Fruit fly (Drosophila melanogaster): Measurements from ENCODE around the gene CG32023.

The CG32023 gene

DNA sequence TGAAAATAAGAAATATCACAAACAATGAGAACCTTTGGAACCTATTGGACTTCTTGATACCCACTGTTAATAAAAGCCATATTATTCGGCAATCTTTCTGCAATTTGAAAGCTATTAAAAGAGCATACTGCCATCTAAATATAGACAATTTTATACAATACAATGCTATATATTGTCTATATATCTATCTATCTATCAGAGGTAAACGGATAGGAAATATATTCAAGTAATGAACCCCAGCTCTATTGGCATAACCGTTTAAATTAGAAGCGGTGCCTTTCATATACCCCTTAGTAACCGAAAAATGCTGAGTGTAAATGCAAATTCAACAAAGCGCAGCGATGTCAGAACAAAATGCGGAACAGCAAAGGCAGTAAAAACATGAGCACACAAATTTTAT, 40.2 kb downstream of the CG32023 start:
- TF ChIP-seq Met (GFP tag; optimal IDR thresholded peaks at IDR 0.05), result peak; percentile 77
- peak; percentile 39 for TF ChIP-seq lz (GFP tag; optimal IDR thresholded peaks at IDR 0.05)
- TF ChIP-seq pdm3 (GFP tag; optimal IDR thresholded peaks at IDR 0.05), result peak; percentile 32
- peak; percentile 69 for TF ChIP-seq Eip78C (GFP tag)
- peak; percentile 27 for TF ChIP-seq OdsH (GFP tag; optimal IDR thresholded peaks at IDR 0.05)
- no peak for TF ChIP-seq CG11762 (GFP tag; optimal IDR thresholded peaks at IDR 0.05; ENCODE audit: insufficient read depth)
- peak; percentile 80 for TF ChIP-seq CG31627 (GFP tag; optimal IDR thresholded peaks at IDR 0.05)
- peak; percentile 62 for TF ChIP-seq esn (GFP tag; optimal IDR thresholded peaks at IDR 0.05)
- no peak for TF ChIP-seq Ets96B (tag; optimal IDR thresholded peaks at IDR 0.05)
- TF ChIP-seq Sox15 (GFP tag; optimal IDR thresholded peaks at IDR 0.05), result peak; percentile 29
- TF ChIP-seq CG3919 (GFP tag; optimal IDR thresholded peaks at IDR 0.05), result peak; percentile 5
- TF ChIP-seq Hr39 (GFP tag; optimal IDR thresholded peaks at IDR 0.05), result peak; percentile 73
- peak; percentile 27 for TF ChIP-seq Sox14 (GFP tag; optimal IDR thresholded peaks at IDR 0.05)
- TF ChIP-seq Eip75B (GFP tag; optimal IDR thresholded peaks at IDR 0.05), result no peak
- TF ChIP-seq CG10631 (GFP tag; optimal IDR thresholded peaks at IDR 0.05), result no peak
- TF ChIP-seq CG11902 (GFP tag; optimal IDR thresholded peaks at IDR 0.05), result peak; percentile 34
- peak; percentile 48 for TF ChIP-seq CG34406 (GFP tag; optimal IDR thresholded peaks at IDR 0.05)
- peak; percentile 71 for TF ChIP-seq Sox102F (GFP tag; optimal IDR thresholded peaks at IDR 0.05)
- peak; percentile 91 for TF ChIP-seq svp (GFP tag)
- peak; percentile 16 for TF ChIP-seq CG8632 (GFP tag; optimal IDR thresholded peaks at IDR 0.05)
- peak; percentile 32 for TF ChIP-seq acj6 (GFP tag; optimal IDR thresholded peaks at IDR 0.05)
- TF ChIP-seq CG16779 (tag; optimal IDR thresholded peaks at IDR 0.05), result no peak
- TF ChIP-seq cyc (GFP tag; optimal IDR thresholded peaks at IDR 0.05), result peak; percentile 69
- TF ChIP-seq Ets21C (GFP tag; optimal IDR thresholded peaks at IDR 0.05), result peak; percentile 50
- TF ChIP-seq Smox (GFP tag; optimal IDR thresholded peaks at IDR 0.05), result peak; percentile 69
- peak; percentile 81 for TF ChIP-seq topi (GFP tag; optimal IDR thresholded peaks at IDR 0.05)
- no peak for TF ChIP-seq eg (GFP tag; IDR thresholded peaks at IDR 0.05)
- no peak for TF ChIP-seq CG8319 (GFP tag; optimal IDR thresholded peaks at IDR 0.05)

DNA sequence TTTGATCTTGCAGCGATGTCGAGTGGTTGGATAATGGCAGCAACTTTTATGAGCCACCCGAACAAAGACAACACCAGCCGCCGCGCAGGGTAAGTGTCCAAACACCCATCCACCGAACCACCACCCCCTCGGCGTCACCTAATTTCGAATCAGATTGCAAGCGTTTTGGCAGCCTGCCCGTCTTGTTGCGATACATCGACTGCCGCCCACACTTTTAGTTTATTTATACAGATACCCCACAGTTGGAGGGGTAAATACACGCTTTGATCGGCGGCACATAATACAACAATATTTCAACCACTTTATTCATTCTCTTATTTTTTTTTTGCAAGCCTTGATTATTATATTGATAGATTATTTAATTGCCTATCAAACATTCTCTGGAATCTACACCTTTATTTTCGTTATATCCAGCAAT, 40.9 kb downstream of the CG32023 start:
- TF ChIP-seq Ets21C (GFP tag; optimal IDR thresholded peaks at IDR 0.05) (no peak), CG34406 (GFP tag; optimal IDR thresholded peaks at IDR 0.05) (peak; percentile 59), CG6854 (GFP tag; optimal IDR thresholded peaks at IDR 0.05) (no peak), fd59A (GFP tag; optimal IDR thresholded peaks at IDR 0.05) (no peak), lz (GFP tag; optimal IDR thresholded peaks at IDR 0.05) (peak; percentile 42), CG3032 (tag; optimal IDR thresholded peaks at IDR 0.05) (no peak), topi (GFP tag; optimal IDR thresholded peaks at IDR 0.05) (no peak), CG6276 (GFP tag; optimal IDR thresholded peaks at IDR 0.05) (peak; percentile 20), Hr39 (GFP tag; optimal IDR thresholded peaks at IDR 0.05) (peak; percentile 62), CG10669 (GFP tag; optimal IDR thresholded peaks at IDR 0.05) (no peak), vri (GFP tag; optimal IDR thresholded peaks at IDR 0.05) (peak; percentile 67), CG15336 (GFP tag; IDR thresholded peaks at IDR 0.05) (peak; percentile 20; the same call in 1 of the 2 replicates), Hr38 (GFP tag; optimal IDR thresholded peaks at IDR 0.05) (no peak), Blimp-1 (GFP tag; optimal IDR thresholded peaks at IDR 0.05) (no peak), CG7368 (GFP tag; optimal IDR thresholded peaks at IDR 0.05) (no peak), CG16779 (tag; optimal IDR thresholded peaks at IDR 0.05) (no peak), Eip75B (GFP tag; optimal IDR thresholded peaks at IDR 0.05) (no peak), Lpt (GFP tag; optimal IDR thresholded peaks at IDR 0.05) (no peak), Eip93F (GFP tag; optimal IDR thresholded peaks at IDR 0.05) (no peak), Met (GFP tag; optimal IDR thresholded peaks at IDR 0.05) (peak; percentile 67), Sox14 (GFP tag; optimal IDR thresholded peaks at IDR 0.05) (peak; percentile 70), esn (GFP tag; optimal IDR thresholded peaks at IDR 0.05) (no peak), pdm3 (GFP tag; optimal IDR thresholded peaks at IDR 0.05) (peak; percentile 44), Gug (GFP tag; IDR thresholded peaks at IDR 0.05) (no peak), Smox (GFP tag; optimal IDR thresholded peaks at IDR 0.05) (peak; percentile 61), OdsH (GFP tag; optimal IDR thresholded peaks at IDR 0.05) (peak; percentile 48), achi (GFP tag; optimal IDR thresholded peaks at IDR 0.05) (peak; percentile 58), Sox15 (GFP tag; optimal IDR thresholded peaks at IDR 0.05) (peak; percentile 17), CG11294 (GFP tag; IDR thresholded peaks at IDR 0.05) (no peak), CG11902 (GFP tag; optimal IDR thresholded peaks at IDR 0.05) (peak; percentile 37), CG8632 (GFP tag; optimal IDR thresholded peaks at IDR 0.05) (peak; percentile 34), salr (GFP tag; optimal IDR thresholded peaks at IDR 0.05) (no peak), cyc (GFP tag; optimal IDR thresholded peaks at IDR 0.05) (peak; percentile 27), CG11762 (GFP tag; optimal IDR thresholded peaks at IDR 0.05; ENCODE audit: insufficient read depth) (no peak), CG6792 (GFP tag; optimal IDR thresholded peaks at IDR 0.05) (peak; percentile 26), CG32006 (GFP tag; optimal IDR thresholded peaks at IDR 0.05) (peak; percentile 48), net (GFP tag; optimal IDR thresholded peaks at IDR 0.05) (peak; percentile 28), ss (GFP tag; optimal IDR thresholded peaks at IDR 0.05) (no peak), acj6 (GFP tag; optimal IDR thresholded peaks at IDR 0.05) (peak; percentile 35)
